Worm (Caenorhabditis elegans): ENCODE measurements around the gene C34E10.10.

- no peak for TF ChIP-seq nhr-237 (tag; optimal IDR thresholded peaks at IDR 0.05)
- no peak for TF ChIP-seq ces-1 (GFP tag; optimal IDR thresholded peaks at IDR 0.05)
- no peak for TF ChIP-seq elt-1 (tag; optimal IDR thresholded peaks at IDR 0.05; ENCODE audit: borderline replicate concordance, insufficient read depth)
Observed at ce11 chrIII:5214162-5214561, 13.5 kb downstream of the C34E10.10 start.

Measured in whole organism, mixed stage, embryonic.